Fruit fly (Drosophila melanogaster) whole organism: ENCODE results near the gene grsm.

Experiments
- CG8478 ChIP-seq: fragments of >200 bp; optimal IDR thresholded peaks from 2 replicates; lab custom pipeline; 2018; ENCODE audit warnings: inconsistent platforms
- Dll ChIP-seq: fragments of >200 bp; optimal IDR thresholded peaks from 2 replicates; lab custom pipeline; 2017
- EcR ChIP-seq, 2 experiments: fragments of >200 bp; optimal IDR thresholded peaks; 2 replicates each; lab custom pipeline; 2017; ENCODE audit warnings: missing biosample characterization in 2 of 2, missing genetic modification characterization in 2 of 2, missing genetic modification reagents in 2 of 2
- pan ChIP-seq: fragments of >200 bp; optimal IDR thresholded peaks from 2 replicates; lab custom pipeline; 2017
- psq ChIP-seq: fragments of >200 bp; optimal IDR thresholded peaks from 2 replicates; lab custom pipeline; 2017

dm6 chr3R:12982982-12983633, 15.6 kb upstream of the grsm start:
- TF ChIP-seq psq (lab: Kevin White, UChicago) = no peak
- no peak for TF ChIP-seq CG8478 (lab: Kevin White, UChicago)
- TF ChIP-seq EcR (GFP tag; optimal IDR thresholded peaks at IDR 0.05; lab: Kevin White, UChicago) = no peak
- TF ChIP-seq Dll (lab: Kevin White, UChicago) = no peak
- peak; percentile 14 for TF ChIP-seq pan (lab: Kevin White, UChicago)
